Worm (Caenorhabditis elegans): Measurements from ENCODE around the gene col-13.

DNA sequence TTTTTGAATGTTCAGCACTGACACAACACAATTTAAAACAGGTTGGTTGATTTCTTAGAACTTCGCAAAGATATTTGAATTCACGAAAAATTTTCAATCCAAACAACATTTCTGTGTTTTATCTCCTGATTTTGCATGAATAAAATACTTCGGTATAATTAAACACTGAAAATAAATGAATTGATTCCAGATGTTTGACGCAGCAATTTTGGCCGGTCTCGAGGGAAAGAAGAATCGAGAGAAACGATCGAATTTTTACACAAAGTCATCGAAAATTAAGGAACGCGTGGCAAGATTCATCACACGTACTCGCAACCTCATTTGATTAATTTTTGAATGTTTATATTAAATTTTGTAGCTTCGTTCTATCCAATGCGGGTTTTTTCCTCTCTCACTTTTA, 42.5 kb upstream of the col-13 start:
- TF ChIP-seq nfya-1 (tag; optimal IDR thresholded peaks at IDR 0.05; ENCODE audit: borderline replicate concordance, insufficient read depth) = no peak
- no peak for TF ChIP-seq lin-35 (GFP tag; optimal IDR thresholded peaks at IDR 0.05)
- TF ChIP-seq pha-4 (tag; optimal IDR thresholded peaks at IDR 0.05) = no peak
- no peak for TF ChIP-seq ceh-58 (GFP tag; IDR thresholded peaks at IDR 0.05)
- TF ChIP-seq aptf-3 (GFP tag; IDR thresholded peaks at IDR 0.05) = no peak
